Worm (Caenorhabditis elegans) whole organism, L1 larva: ENCODE measurements around the gene srw-94.

Experiments used
- C04F5.9 ChIP-seq: sonication (generic microtip); optimal IDR thresholded peaks from 2 replicates; lab custom pipeline; 2016; ENCODE audit warnings: missing genetic modification characterization, missing compliant biosample characterization
- C16A3.4 ChIP-seq: fragments of 150-350 bp; optimal IDR thresholded peaks from 2 replicates; lab custom pipeline; 2014; ENCODE audit warnings: missing biosample characterization, missing genetic modification characterization
- C34B4.2 ChIP-seq: sonication (generic microtip); optimal IDR thresholded peaks from 2 replicates; lab custom pipeline; 2017; ENCODE audit warnings: mild to moderate bottlenecking, missing genetic modification characterization, missing compliant biosample characterization
- Y116A8C.19 ChIP-seq: sonication (generic microtip); optimal IDR thresholded peaks from 2 replicates; lab custom pipeline; 2016; ENCODE audit warnings: missing compliant biosample characterization, missing genetic modification characterization, borderline replicate concordance
- aha-1 ChIP-seq: fragments of 150-350 bp; optimal IDR thresholded peaks from 2 replicates; lab custom pipeline; 2014; ENCODE audit warnings: missing biosample characterization, missing genetic modification characterization
- alr-1 ChIP-seq: fragments of 200-800 bp; sonication (Bioruptor generic); optimal IDR thresholded peaks from 2 replicates; lab custom pipeline; 2018; ENCODE audit warnings: borderline replicate concordance, mild to moderate bottlenecking, missing genetic modification characterization, missing compliant biosample characterization
- aly-2 ChIP-seq: fragments of 150-350 bp; optimal IDR thresholded peaks from 2 replicates; lab custom pipeline; 2014; ENCODE audit warnings: missing biosample characterization, missing genetic modification characterization
- ama-1 ChIP-seq: fragments of 150-350 bp; optimal IDR thresholded peaks from 2 replicates; lab custom pipeline; 2014
- blmp-1 ChIP-seq: fragments of 150-350 bp; optimal IDR thresholded peaks from 2 replicates; lab custom pipeline; 2014; ENCODE audit warnings: missing biosample characterization, missing genetic modification characterization
- ceh-8 ChIP-seq: fragments of 200-800 bp; sonication (Bioruptor generic); optimal IDR thresholded peaks from 2 replicates; lab custom pipeline; 2018; ENCODE audit warnings: mild to moderate bottlenecking, missing genetic modification characterization, moderate library complexity, missing compliant biosample characterization
- ceh-88 ChIP-seq: fragments of 200-800 bp; sonication (Bioruptor generic); IDR thresholded peaks from 2 replicates; pipeline ENCODE4 v1.3.6; 2022; ENCODE audit warnings: missing genetic modification characterization, missing compliant biosample characterization
- efl-3 ChIP-seq: fragments of 200-800 bp; sonication (Bioruptor generic); optimal IDR thresholded peaks from 2 replicates; lab custom pipeline; 2018; ENCODE audit warnings: mild to moderate bottlenecking, missing genetic modification characterization, missing compliant biosample characterization
- egl-13 ChIP-seq: sonication (generic microtip); optimal IDR thresholded peaks from 2 replicates; lab custom pipeline; 2016; ENCODE audit warnings: missing genotype, missing genetic modification reagents, missing genetic modification characterization, missing compliant biosample characterization
- elt-3 ChIP-seq, 6 experiments: fragments of 150-350 bp in 1 of 6; sonication (generic microtip); optimal IDR thresholded peaks; 2 replicates each; lab custom pipeline; 2017 to 2018; ENCODE audit warnings: missing biosample characterization in 6 of 6, missing genetic modification characterization in 6 of 6, inconsistent platforms in 1 of 6
- fkh-10 ChIP-seq: sonication (generic microtip); optimal IDR thresholded peaks from 2 replicates; lab custom pipeline; 2017; ENCODE audit warnings: missing biosample characterization, missing genetic modification reagents, missing genetic modification characterization
- fos-1 ChIP-seq: fragments of 150-350 bp; optimal IDR thresholded peaks from 2 replicates; lab custom pipeline; 2014; ENCODE audit warnings: missing biosample characterization, missing genetic modification characterization
- grh-1 ChIP-seq: fragments of 200-800 bp; sonication (Bioruptor generic); IDR thresholded peaks from 2 replicates; pipeline ENCODE4 v1.3.6; 2022; ENCODE audit warnings: missing genetic modification reagents, missing genetic modification characterization, missing compliant biosample characterization
- hpl-2 ChIP-seq: fragments of 150-350 bp; optimal IDR thresholded peaks from 2 replicates; lab custom pipeline; 2014; ENCODE audit warnings: missing biosample characterization, missing genetic modification reagents, missing genetic modification characterization
- irx-1 ChIP-seq: sonication (generic microtip); optimal IDR thresholded peaks from 2 replicates; lab custom pipeline; 2016; ENCODE audit warnings: missing genetic modification characterization, missing compliant biosample characterization
- jun-1 ChIP-seq: fragments of 150-350 bp; optimal IDR thresholded peaks from 2 replicates; lab custom pipeline; 2014; ENCODE audit warnings: missing biosample characterization, missing genetic modification reagents, missing genetic modification characterization
- lin-14 ChIP-seq: fragments of 200-800 bp; sonication (Bioruptor generic); optimal IDR thresholded peaks from 2 replicates; lab custom pipeline; 2018; ENCODE audit warnings: mild to moderate bottlenecking, missing genetic modification characterization, moderate library complexity, missing compliant biosample characterization
- lin-35 ChIP-seq, 2 experiments: fragments of 150-350 bp; optimal IDR thresholded peaks; 2 replicates each; lab custom pipeline; 2014; ENCODE audit warnings: missing biosample characterization in 2 of 2, missing genetic modification characterization in 2 of 2, missing genetic modification reagents in 2 of 2
- lir-3 ChIP-seq: sonication (generic microtip); optimal IDR thresholded peaks from 2 replicates; lab custom pipeline; 2016; ENCODE audit warnings: mild to moderate bottlenecking, missing genetic modification characterization, moderate library complexity, missing compliant biosample characterization; ENCODE audit not compliant: poor library complexity
- lsy-2 ChIP-seq, 2 experiments: fragments of 150-350 bp; optimal IDR thresholded peaks; 2 replicates each; lab custom pipeline; 2014; ENCODE audit warnings: missing biosample characterization in 2 of 2, missing genetic modification characterization in 2 of 2
- mab-9 ChIP-seq: fragments of 200-800 bp; sonication (Bioruptor generic); IDR thresholded peaks from 2 replicates; pipeline ENCODE4 v1.3.6; 2022; ENCODE audit warnings: missing genetic modification reagents, missing genetic modification characterization, missing compliant biosample characterization
- mdl-1 ChIP-seq, 2 experiments: fragments of 150-350 bp; optimal IDR thresholded peaks; 2 replicates each; lab custom pipeline; 2014 to 2017; ENCODE audit warnings: missing biosample characterization in 2 of 2, missing genetic modification characterization in 2 of 2, inconsistent platforms in 1 of 2
- mef-2 ChIP-seq: fragments of 150-350 bp; optimal IDR thresholded peaks from 2 replicates; lab custom pipeline; 2014; ENCODE audit warnings: missing biosample characterization, missing genetic modification characterization
- nhr-12 ChIP-seq: sonication (generic microtip); optimal IDR thresholded peaks from 2 replicates; lab custom pipeline; 2017; ENCODE audit warnings: missing biosample characterization, missing genetic modification characterization
- nhr-19 ChIP-seq: fragments of 200-800 bp; sonication (Bioruptor generic); conservative IDR thresholded peaks from 2 replicates; pipeline ENCODE4 v1.3.6; 2022; ENCODE audit warnings: missing genetic modification characterization, missing compliant biosample characterization
- nhr-20 ChIP-seq: sonication (generic microtip); optimal IDR thresholded peaks from 2 replicates; lab custom pipeline; 2016; ENCODE audit warnings: mild to moderate bottlenecking, missing genetic modification characterization, missing compliant biosample characterization
- nhr-237 ChIP-seq: fragments of 150-350 bp; optimal IDR thresholded peaks from 2 replicates; lab custom pipeline; 2014; ENCODE audit warnings: missing biosample characterization, missing genetic modification characterization
- nhr-28 ChIP-seq: fragments of 150-350 bp; optimal IDR thresholded peaks from 2 replicates; lab custom pipeline; 2014; ENCODE audit warnings: missing biosample characterization, missing genetic modification characterization
- nhr-47 ChIP-seq: sonication (generic microtip); optimal IDR thresholded peaks from 2 replicates; lab custom pipeline; 2016; ENCODE audit warnings: mild to moderate bottlenecking, missing genetic modification characterization, moderate library complexity, missing compliant biosample characterization
- nhr-90 ChIP-seq: sonication (generic microtip); optimal IDR thresholded peaks from 2 replicates; lab custom pipeline; 2016; ENCODE audit warnings: mild to moderate bottlenecking, missing genetic modification characterization, missing compliant biosample characterization; ENCODE audit not compliant: poor library complexity
- pag-3 ChIP-seq: sonication (generic microtip); optimal IDR thresholded peaks from 2 replicates; lab custom pipeline; 2017; ENCODE audit warnings: missing genetic modification characterization, mild to moderate bottlenecking, missing compliant biosample characterization, antibody characterized with exemption, borderline replicate concordance; ENCODE audit not compliant: insufficient read depth
- pax-3 ChIP-seq: fragments of 200-800 bp; sonication (Bioruptor generic); optimal IDR thresholded peaks from 2 replicates; lab custom pipeline; 2018; ENCODE audit warnings: mild to moderate bottlenecking, missing genetic modification characterization, moderate library complexity, missing compliant biosample characterization
- pqm-1 ChIP-seq: sonication (generic microtip); optimal IDR thresholded peaks from 3 replicates; lab custom pipeline; 2017; ENCODE audit warnings: missing biosample characterization, missing genetic modification characterization
- sox-4 ChIP-seq: sonication (generic microtip); optimal IDR thresholded peaks from 2 replicates; lab custom pipeline; 2016; ENCODE audit warnings: missing genetic modification characterization, missing compliant biosample characterization
- sptf-1 ChIP-seq: fragments of 150-350 bp; optimal IDR thresholded peaks from 2 replicates; lab custom pipeline; 2014; ENCODE audit warnings: missing biosample characterization, missing genetic modification characterization
- sup-37 ChIP-seq: fragments of 200-800 bp; sonication (Bioruptor generic); optimal IDR thresholded peaks from 2 replicates; lab custom pipeline; 2018; ENCODE audit warnings: mild to moderate bottlenecking, missing genetic modification characterization, missing compliant biosample characterization
- swsn-7 ChIP-seq: sonication (generic microtip); optimal IDR thresholded peaks from 2 replicates; lab custom pipeline; 2016; ENCODE audit warnings: missing genetic modification characterization, missing compliant biosample characterization
- tbx-2 ChIP-seq: sonication (generic microtip); optimal IDR thresholded peaks from 2 replicates; lab custom pipeline; 2016; ENCODE audit warnings: missing genetic modification characterization, missing compliant biosample characterization
- unc-30 ChIP-seq: sonication (generic microtip); optimal IDR thresholded peaks from 2 replicates; lab custom pipeline; 2017; ENCODE audit warnings: missing biosample characterization, missing genetic modification characterization
- unc-98 ChIP-seq: fragments of 200-800 bp; sonication (Bioruptor generic); IDR thresholded peaks from 2 replicates; pipeline ENCODE4 v1.3.6; 2022; ENCODE audit warnings: missing genetic modification characterization, missing compliant biosample characterization
- zag-1 ChIP-seq: fragments of 150-350 bp; optimal IDR thresholded peaks from 2 replicates; lab custom pipeline; 2014; ENCODE audit warnings: missing biosample characterization, missing genetic modification characterization
- zip-4 ChIP-seq: fragments of 200-800 bp; sonication (Bioruptor generic); optimal IDR thresholded peaks from 2 replicates; lab custom pipeline; 2018; ENCODE audit warnings: mild to moderate bottlenecking, missing genetic modification characterization, moderate library complexity, missing compliant biosample characterization
- ztf-11 ChIP-seq, 2 experiments: sonication (generic microtip); optimal IDR thresholded peaks; 2 replicates each; lab custom pipeline; 2016 to 2017; ENCODE audit warnings: missing genetic modification characterization in 2 of 2, missing biosample characterization in 1 of 2, missing compliant biosample characterization in 1 of 2

Gene srw-94

DNA sequence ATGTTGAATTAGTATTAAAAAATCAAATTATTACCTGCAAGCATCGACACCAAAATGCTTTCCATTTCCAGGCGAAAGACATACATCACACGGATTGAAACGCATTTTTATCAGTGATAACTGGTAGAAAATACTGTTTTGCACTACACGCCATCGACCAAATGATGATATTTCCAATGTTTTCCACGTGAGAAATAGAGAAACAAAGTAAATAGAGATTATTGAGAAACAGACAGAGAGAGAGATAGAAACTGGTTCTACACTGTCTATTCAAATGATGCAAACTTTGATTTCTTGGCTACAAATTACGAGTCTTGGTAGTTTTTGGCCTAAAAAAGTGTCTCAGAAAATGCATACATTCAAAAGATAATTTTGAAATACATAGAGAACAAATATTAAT lies 26.0 kb upstream of the srw-94 start, which contains the start of gene nhr-104 (continued):
- no peak for TF ChIP-seq ztf-11 (tag; optimal IDR thresholded peaks at IDR 0.05; lab: Kevin White, UChicago)
- TF ChIP-seq ceh-8 (GFP tag; lab: Kevin White, UChicago), result no peak
- peak in 1 of 2 experiments; percentile 74 for TF ChIP-seq lin-35 (GFP tag; optimal IDR thresholded peaks at IDR 0.05; lab: Kevin White, UChicago)
- no peak for TF ChIP-seq lin-14 (GFP tag; lab: Kevin White, UChicago)
- TF ChIP-seq ceh-88 (GFP tag; lab: Robert Waterston, UW), result no peak
- TF ChIP-seq nhr-90, result peak; percentile 47

- TF ChIP-seq fkh-10 (GFP tag; lab: Kevin White, UChicago), result no peak
- no peak for TF ChIP-seq zip-4 (GFP tag; lab: Kevin White, UChicago)
- no peak for TF ChIP-seq zag-1
- no peak for TF ChIP-seq nhr-237 (tag; lab: Kevin White, UChicago)
- TF ChIP-seq nhr-12 (tag; lab: Kevin White, UChicago), result no peak
- no peak for TF ChIP-seq elt-3 (tag; optimal IDR thresholded peaks at IDR 0.05; lab: Kevin White, UChicago)
- TF ChIP-seq aly-2, result no peak
- no peak for TF ChIP-seq pax-3 (tag; lab: Kevin White, UChicago)
- TF ChIP-seq nhr-19 (GFP tag; lab: Robert Waterston, UW), result no peak
- no peak for TF ChIP-seq aha-1
- no peak for TF ChIP-seq unc-98 (GFP tag; lab: Robert Waterston, UW)
- TF ChIP-seq sup-37 (GFP tag; lab: Kevin White, UChicago), result no peak
- no peak for TF ChIP-seq efl-3 (GFP tag; lab: Kevin White, UChicago)
- TF ChIP-seq unc-30, result no peak
- TF ChIP-seq lin-14 (GFP tag; lab: Kevin White, UChicago), result no peak
- TF ChIP-seq nhr-20 (tag; lab: Kevin White, UChicago), result no peak
- TF ChIP-seq egl-13 (tag; lab: Kevin White, UChicago), result no peak
- TF ChIP-seq nhr-28, result no peak
- TF ChIP-seq fos-1 (tag; lab: Kevin White, UChicago), result no peak
- TF ChIP-seq, all 84 proteins: peak for 0
Measured at ce11 chrIV:4789445-4789844, 24.8 kb upstream of the srw-94 start, which contains the start of gene R11E3.1. R11E3.1 (plus strand) TSS chrIV:4789745.

- TF ChIP-seq hpl-2 (no peak), tbx-2 (no peak), pag-3 (no peak), elt-3 (tag; optimal IDR thresholded peaks at IDR 0.05; lab: Kevin White, UChicago) (peak in 1 of 6 experiments; percentile 3), grh-1 (GFP tag; lab: Robert Waterston, UW) (no peak), blmp-1 (tag; lab: Kevin White, UChicago) (peak; percentile 91), nhr-47 (tag; lab: Kevin White, UChicago) (no peak)
Measured at ce11 chrIV:4795111-4795510, 19.2 kb upstream of the srw-94 start.

ce11 chrIV:4799114-4799513 lies 15.2 kb upstream of the srw-94 start, which contains the start of gene eor-1:
eor-1 (minus strand) TSS chrIV:4799178.
- TF ChIP-seq mab-9 (GFP tag; lab: Robert Waterston, UW), result no peak
- TF ChIP-seq elt-3 (tag; optimal IDR thresholded peaks at IDR 0.05; lab: Kevin White, UChicago), result no peak
- no peak for TF ChIP-seq mdl-1 (tag; optimal IDR thresholded peaks at IDR 0.05; lab: Kevin White, UChicago)
- TF ChIP-seq lir-3 (tag; lab: Kevin White, UChicago), result peak; percentile 16
- peak; percentile 41 for TF ChIP-seq nhr-20 (tag; lab: Kevin White, UChicago)
- no peak for TF ChIP-seq sptf-1 (tag; lab: Kevin White, UChicago)
- TF ChIP-seq nhr-19 (GFP tag; lab: Robert Waterston, UW), result 0 out of 2 replicates have a peak, but pooled peaks have one; percentile 2
- TF ChIP-seq C16A3.4 (tag; lab: Kevin White, UChicago), result peak; percentile 32
- no peak for TF ChIP-seq jun-1 (tag; lab: Kevin White, UChicago)
- no peak for TF ChIP-seq alr-1
- peak; percentile 13 for TF ChIP-seq swsn-7 (tag; lab: Kevin White, UChicago)
- TF ChIP-seq nhr-237 (tag; lab: Kevin White, UChicago), result no peak
- TF ChIP-seq C34B4.2 (tag; lab: Kevin White, UChicago), result no peak
- TF ChIP-seq lin-35 (GFP tag; optimal IDR thresholded peaks at IDR 0.05; lab: Kevin White, UChicago), result peak; percentile 59 to 67
- TF ChIP-seq unc-98 (GFP tag; lab: Robert Waterston, UW), result no peak
- no peak for TF ChIP-seq irx-1 (tag; lab: Kevin White, UChicago)
- TF ChIP-seq Y116A8C.19 (tag; lab: Kevin White, UChicago), result no peak
- peak; percentile 26 for TF ChIP-seq tbx-2
- TF ChIP-seq lsy-2 (tag; optimal IDR thresholded peaks at IDR 0.05; lab: Kevin White, UChicago), result peak; percentile 49 to 77
- TF ChIP-seq ceh-8 (GFP tag; lab: Kevin White, UChicago), result no peak
- TF ChIP-seq pqm-1 (tag; lab: Kevin White, UChicago), result no peak
- TF ChIP-seq ama-1, result no peak
- no peak for TF ChIP-seq mef-2 (tag; lab: Kevin White, UChicago)
- no peak for TF ChIP-seq pax-3 (tag; lab: Kevin White, UChicago)
- no peak for TF ChIP-seq C04F5.9
- no peak for TF ChIP-seq sox-4 (tag; lab: Kevin White, UChicago)
